Fruit fly (Drosophila melanogaster) whole organism, pupa: ENCODE measurements around the gene Pc.

Experiments
- CG12605 ChIP-seq: fragments of 200-800 bp; sonication (Bioruptor generic); IDR thresholded peaks from 2 replicates; pipeline ENCODE4 v1.3.6; 2022; ENCODE audit warnings: missing biosample characterization, missing genetic modification characterization
- CG14655 ChIP-seq: fragments of 200-800 bp; sonication (Bioruptor generic); optimal IDR thresholded peaks from 3 replicates; lab custom pipeline; 2017; ENCODE audit warnings: mild to moderate bottlenecking, missing biosample characterization, missing genetic modification reagents, missing genetic modification characterization
- CG17806 ChIP-seq: fragments of 200-800 bp; sonication (Bioruptor generic); optimal IDR thresholded peaks from 2 replicates; lab custom pipeline; 2018; ENCODE audit warnings: missing biosample characterization, mild to moderate bottlenecking, missing genetic modification characterization, moderate library complexity
- CG8159 ChIP-seq: fragments of 200-800 bp; sonication (Bioruptor generic); optimal IDR thresholded peaks from 3 replicates; lab custom pipeline; 2018; ENCODE audit warnings: missing biosample characterization, mild to moderate bottlenecking, missing genetic modification characterization, moderate library complexity
- CG8301 ChIP-seq: fragments of 200-800 bp; sonication (Bioruptor generic); optimal IDR thresholded peaks from 2 replicates; lab custom pipeline; 2018; ENCODE audit warnings: missing biosample characterization, mild to moderate bottlenecking, missing genetic modification characterization
- CG9948 ChIP-seq: fragments of 200-800 bp; sonication (Bioruptor generic); optimal IDR thresholded peaks from 2 replicates; lab custom pipeline; 2018; ENCODE audit warnings: missing biosample characterization, mild to moderate bottlenecking, missing genetic modification characterization, moderate library complexity
- D1 ChIP-seq: fragments of 200-800 bp; sonication (Bioruptor generic); optimal IDR thresholded peaks from 2 replicates; lab custom pipeline; 2018; ENCODE audit warnings: missing biosample characterization, mild to moderate bottlenecking, missing genetic modification characterization, moderate library complexity
- Ets98B ChIP-seq: fragments of 200-800 bp; sonication (Bioruptor generic); IDR thresholded peaks from 2 replicates; pipeline ENCODE4 v1.3.6; 2022; ENCODE audit warnings: missing biosample characterization, missing genetic modification characterization
- Pif1A ChIP-seq: fragments of 200-800 bp; sonication (Bioruptor generic); optimal IDR thresholded peaks from 3 replicates; lab custom pipeline; 2016; ENCODE audit warnings: missing biosample characterization, missing genetic modification characterization
- Snoo ChIP-seq: fragments of 200-800 bp; sonication (Bioruptor generic); optimal IDR thresholded peaks from 3 replicates; lab custom pipeline; 2017; ENCODE audit warnings: missing biosample characterization, mild to moderate bottlenecking, missing genetic modification characterization, inconsistent platforms

dm6 chr3L:21342592-21342991 is 24.8 kb upstream of the Pc start:
- TF ChIP-seq Ets98B (GFP tag; lab: Robert Waterston, UW) (no peak), CG12605 (GFP tag; lab: Robert Waterston, UW) (no peak), CG14655 (no peak), Snoo (no peak), Pif1A (no peak), CG8301 (no peak), CG9948 (tag; lab: Kevin White, UChicago) (no peak), CG8159 (no peak), D1 (tag; lab: Kevin White, UChicago) (no peak), CG17806 (tag; lab: Kevin White, UChicago) (no peak)
